Worm (Caenorhabditis elegans): ENCODE measurements around the gene nrx-1.

DNA sequence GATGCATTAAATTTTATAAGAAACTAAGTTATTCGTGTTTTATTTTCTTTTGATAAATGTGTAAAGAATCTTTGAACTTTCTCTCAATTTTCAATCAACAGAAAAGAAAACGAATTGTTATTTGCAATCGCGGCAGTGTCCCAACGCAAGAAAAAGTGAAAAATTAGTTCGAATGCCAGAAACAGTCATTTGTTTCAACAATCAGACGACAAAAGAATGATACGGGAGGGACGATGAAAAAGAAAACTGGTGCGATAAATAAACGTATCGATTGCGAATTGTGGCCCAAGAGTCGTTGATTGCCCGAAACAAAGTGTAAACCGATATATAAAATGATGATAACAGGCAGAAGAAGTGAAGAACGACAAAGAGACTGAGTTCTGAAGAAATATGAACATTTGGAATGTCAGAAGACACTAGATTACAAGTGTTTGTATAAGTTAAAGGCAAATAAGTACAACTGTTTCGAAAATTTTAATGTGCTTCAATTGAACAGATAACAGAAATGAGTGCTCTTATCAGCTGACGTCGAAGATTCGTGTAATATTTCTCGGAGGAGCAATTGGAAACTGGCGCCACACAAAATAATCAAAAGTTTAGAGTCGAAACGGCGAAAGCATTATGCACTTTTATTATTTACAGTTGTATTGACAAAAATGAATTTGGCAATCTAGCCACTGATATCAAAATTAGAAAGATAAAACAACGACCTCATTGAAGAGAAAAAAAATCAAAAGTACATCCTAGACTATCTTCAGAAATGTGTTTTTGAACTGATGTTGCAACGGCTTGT is 53.2 kb downstream of the nrx-1 start:
- TF ChIP-seq ztf-29 (GFP tag; IDR thresholded peaks at IDR 0.05) (no peak), T22C8.4 (GFP tag; IDR thresholded peaks at IDR 0.05) (no peak), cog-1 (tag; optimal IDR thresholded peaks at IDR 0.05) (no peak), flt-1 (GFP tag; IDR thresholded peaks at IDR 0.05) (no peak), klf-2 (GFP tag; conservative IDR thresholded peaks at IDR 0.05) (no peak), ref-1 (GFP tag; conservative IDR thresholded peaks at IDR 0.05) (no peak), med-1 (GFP tag; optimal IDR thresholded peaks at IDR 0.05; ENCODE audit: insufficient read depth) (no peak), tab-1 (GFP tag; IDR thresholded peaks at IDR 0.05) (no peak)

All from whole organism, midembryonic.